Worm (Caenorhabditis elegans) whole organism, late embryonic: ENCODE measurements around the gene math-26.

ENCODE experiments used
- ceh-30 ChIP-seq: fragments of 150-350 bp; optimal IDR thresholded peaks from 2 replicates; lab custom pipeline; 2014; ENCODE audit warnings: missing biosample characterization, missing genetic modification characterization
- elt-2 ChIP-seq: sonication (generic microtip); optimal IDR thresholded peaks from 2 replicates; lab custom pipeline; 2016; ENCODE audit warnings: missing genetic modification reagents, missing genetic modification characterization, missing compliant biosample characterization
- elt-4 ChIP-seq: sonication (generic microtip); optimal IDR thresholded peaks from 2 replicates; lab custom pipeline; 2016; ENCODE audit warnings: missing genetic modification characterization, missing compliant biosample characterization
- ets-4 ChIP-seq: sonication (generic microtip); optimal IDR thresholded peaks from 2 replicates; lab custom pipeline; 2016; ENCODE audit warnings: missing genetic modification characterization, missing compliant biosample characterization
- fkh-10 ChIP-seq: fragments of 150-350 bp; optimal IDR thresholded peaks from 2 replicates; lab custom pipeline; 2014; ENCODE audit warnings: missing biosample characterization, missing genetic modification reagents, missing genetic modification characterization
- sox-4 ChIP-seq: sonication (generic microtip); optimal IDR thresholded peaks from 2 replicates; lab custom pipeline; 2017; ENCODE audit warnings: mild to moderate bottlenecking, missing genetic modification characterization, inconsistent platforms, missing compliant biosample characterization
- unc-42 ChIP-seq: sonication (generic microtip); optimal IDR thresholded peaks from 2 replicates; lab custom pipeline; 2016; ENCODE audit warnings: missing genotype, missing genetic modification characterization, missing compliant biosample characterization
- unc-86 ChIP-seq: sonication (generic microtip); optimal IDR thresholded peaks from 2 replicates; lab custom pipeline; 2016; ENCODE audit warnings: missing genetic modification characterization, missing compliant biosample characterization

ce11 chrII:1725735-1726134 is 45.7 kb upstream of the math-26 start, which contains the start of gene F45C12.17:
- TF ChIP-seq elt-2 (tag; lab: Kevin White, UChicago) (no peak), ets-4 (no peak), unc-86 (tag; lab: Kevin White, UChicago) (no peak), fkh-10 (GFP tag; lab: Kevin White, UChicago) (no peak), ceh-30 (tag; lab: Kevin White, UChicago) (no peak), sox-4 (no peak), elt-4 (no peak), unc-42 (tag; lab: Kevin White, UChicago) (no peak)
